Fruit fly (Drosophila melanogaster): ENCODE measurements around the gene CG46025.

Gene CG46025

DNA sequence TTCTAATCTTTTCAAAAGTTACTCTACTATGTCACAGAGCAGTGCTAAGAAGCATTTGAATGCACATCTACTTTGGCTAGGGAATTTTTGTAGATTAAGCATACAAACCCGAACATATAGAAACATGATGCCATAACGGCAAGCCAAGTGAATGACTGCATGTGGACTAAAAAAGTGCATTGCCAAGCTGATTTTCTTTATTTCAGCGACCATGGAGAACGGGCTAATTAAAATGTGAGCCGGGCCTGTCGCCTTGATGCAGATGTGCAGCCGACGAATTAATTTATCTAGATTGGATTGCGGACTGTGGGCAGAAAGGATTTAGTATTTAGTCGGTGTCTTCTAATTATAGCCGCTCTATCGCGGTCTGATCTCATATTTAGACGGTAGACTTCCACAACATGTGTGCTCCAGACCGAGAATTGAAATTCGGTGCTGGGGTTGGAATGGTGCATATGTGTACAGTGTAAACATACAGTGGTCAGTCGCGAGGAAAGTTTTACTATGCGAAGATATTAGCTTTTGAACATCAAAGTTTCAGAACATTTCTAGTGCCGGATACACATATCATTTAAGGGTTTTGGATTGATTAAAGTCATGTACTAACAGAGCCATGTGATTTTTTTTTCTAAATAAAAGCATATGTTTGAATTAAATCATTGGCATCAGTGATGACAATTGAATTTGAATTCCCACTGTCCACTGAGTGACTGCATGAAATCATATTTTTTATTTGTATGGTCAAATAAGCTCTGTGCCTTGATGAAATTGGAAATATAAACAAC is 58.8 kb downstream of the CG46025 start (continued):
- TF ChIP-seq pfk (GFP tag; optimal IDR thresholded peaks at IDR 0.05) (no peak), cg (GFP tag; optimal IDR thresholded peaks at IDR 0.05) (no peak), Side (GFP tag; optimal IDR thresholded peaks at IDR 0.05) (no peak), rib (GFP tag; IDR thresholded peaks at IDR 0.05) (no peak), row (GFP tag; IDR thresholded peaks at IDR 0.05) (peak; percentile 37), NK7.1 (GFP tag; optimal IDR thresholded peaks at IDR 0.05) (no peak), CG3163 (GFP tag; optimal IDR thresholded peaks at IDR 0.05) (no peak), CG32532 (GFP tag; IDR thresholded peaks at IDR 0.05) (no peak), ro (GFP tag; IDR thresholded peaks at IDR 0.05) (no peak), CG14710 (tag; optimal IDR thresholded peaks at IDR 0.05) (no peak), az2 (GFP tag; optimal IDR thresholded peaks at IDR 0.05) (peak; percentile 13), Atf3 (GFP tag; optimal IDR thresholded peaks at IDR 0.05) (no peak), Nf-YB (GFP tag; optimal IDR thresholded peaks at IDR 0.05) (peak; percentile 5)

DNA sequence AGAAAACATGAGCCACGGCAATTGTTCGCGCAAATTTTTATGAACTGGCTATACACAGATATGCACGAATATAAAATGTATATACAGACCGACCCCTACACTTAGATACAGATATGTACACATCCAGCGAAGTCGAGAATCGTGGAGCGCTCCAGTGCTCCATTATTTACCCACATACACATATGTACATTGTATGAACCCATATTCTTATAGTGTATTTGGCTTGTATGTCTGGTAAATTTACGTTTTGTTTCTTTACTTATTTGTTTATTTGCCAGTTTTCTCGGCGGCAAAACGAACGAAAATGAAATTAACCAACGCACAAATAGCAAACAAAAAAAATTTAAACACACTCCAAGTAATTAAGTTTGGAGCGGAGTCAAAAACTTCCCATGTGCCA is 59.4 kb downstream of the CG46025 start:
- TF ChIP-seq CG11456 (GFP tag; IDR thresholded peaks at IDR 0.05) (peak; percentile 56; the same call in 1 of the 3 replicates), CG3065 (GFP tag; optimal IDR thresholded peaks at IDR 0.05) (no peak), H2.0 (GFP tag; IDR thresholded peaks at IDR 0.05) (no peak), TFAM (GFP tag; optimal IDR thresholded peaks at IDR 0.05) (no peak), chm (GFP tag; IDR thresholded peaks at IDR 0.05) (peak; percentile 62; the same call in 1 of the 2 replicates), E2f2 (GFP tag; IDR thresholded peaks at IDR 0.05) (peak; percentile 14; the same call in 1 of the 2 replicates), CG11247 (GFP tag; IDR thresholded peaks at IDR 0.05) (peak; percentile 70), yki (optimal IDR thresholded peaks at IDR 0.05) (no peak), CG3407 (GFP tag; optimal IDR thresholded peaks at IDR 0.05) (peak; percentile 39), sens (GFP tag) (peak; percentile 77), CG8388 (GFP tag; optimal IDR thresholded peaks at IDR 0.05) (no peak), CG30431 (GFP tag; optimal IDR thresholded peaks at IDR 0.05) (no peak), Lhr (GFP tag; optimal IDR thresholded peaks at IDR 0.05) (peak; percentile 33), Dek (tag; optimal IDR thresholded peaks at IDR 0.05) (peak; percentile 51), fd96Cb (tag; optimal IDR thresholded peaks at IDR 0.05) (no peak), CG10431 (GFP tag; optimal IDR thresholded peaks at IDR 0.05) (peak; percentile 38), CTCF (GFP tag; optimal IDR thresholded peaks at IDR 0.05) (no peak), z (GFP tag; IDR thresholded peaks at IDR 0.05) (peak; percentile 64; the same call in 1 of the 3 replicates), ems (GFP tag; optimal IDR thresholded peaks at IDR 0.05) (no peak), lmd (GFP tag; IDR thresholded peaks at IDR 0.05) (no peak; the same call in 1 of the 2 replicates), dpn (GFP tag; optimal IDR thresholded peaks at IDR 0.05) (peak in 1 of 2 experiments; percentile 51), CG17912 (GFP tag; optimal IDR thresholded peaks at IDR 0.05) (no peak), pnt (GFP tag; optimal IDR thresholded peaks at IDR 0.05) (no peak), Ets65A (GFP tag) (no peak), ab (GFP tag; optimal IDR thresholded peaks at IDR 0.05) (no peak), BtbVII (GFP tag; optimal IDR thresholded peaks at IDR 0.05) (peak; percentile 65), CG18764 (GFP tag; optimal IDR thresholded peaks at IDR 0.05) (peak; percentile 39), da (GFP tag; optimal IDR thresholded peaks at IDR 0.05) (no peak), CG7372 (GFP tag; IDR thresholded peaks at IDR 0.05) (no peak), bcd (GFP tag; optimal IDR thresholded peaks at IDR 0.05) (peak; percentile 7), CG10147 (GFP tag; optimal IDR thresholded peaks at IDR 0.05) (peak; percentile 64), CG11560 (tag; IDR thresholded peaks at IDR 0.05) (peak; percentile 15; the same call in 1 of the 3 replicates), CG2712 (tag; optimal IDR thresholded peaks at IDR 0.05) (peak; percentile 34), CG8924 (tag; optimal IDR thresholded peaks at IDR 0.05) (peak; percentile 54), sob (GFP tag; IDR thresholded peaks at IDR 0.05) (peak; percentile 73; the same call in 1 of the 2 replicates), Stat92E (GFP tag; optimal IDR thresholded peaks at IDR 0.05) (no peak), Mrtf (GFP tag; IDR thresholded peaks at IDR 0.05) (no peak)

All from whole organism, embryonic.